Worm (Caenorhabditis elegans) whole organism, L1 larva: ENCODE measurements around the gene pwp-1.

Experiments used
- C04F5.9 ChIP-seq: sonication (generic microtip); optimal IDR thresholded peaks from 2 replicates; lab custom pipeline; 2016; ENCODE audit warnings: missing genetic modification characterization, missing compliant biosample characterization
- C16A3.4 ChIP-seq: fragments of 150-350 bp; optimal IDR thresholded peaks from 2 replicates; lab custom pipeline; 2014; ENCODE audit warnings: missing biosample characterization, missing genetic modification characterization
- C34B4.2 ChIP-seq: sonication (generic microtip); optimal IDR thresholded peaks from 2 replicates; lab custom pipeline; 2017; ENCODE audit warnings: mild to moderate bottlenecking, missing genetic modification characterization, missing compliant biosample characterization
- F16B12.6 ChIP-seq: fragments of 150-350 bp; optimal IDR thresholded peaks from 2 replicates; lab custom pipeline; 2014; ENCODE audit warnings: missing biosample characterization, missing genetic modification characterization
- Y116A8C.19 ChIP-seq: sonication (generic microtip); optimal IDR thresholded peaks from 2 replicates; lab custom pipeline; 2016; ENCODE audit warnings: missing compliant biosample characterization, missing genetic modification characterization, borderline replicate concordance
- aly-2 ChIP-seq: fragments of 150-350 bp; optimal IDR thresholded peaks from 2 replicates; lab custom pipeline; 2014; ENCODE audit warnings: missing biosample characterization, missing genetic modification characterization
- ceh-8 ChIP-seq: fragments of 200-800 bp; sonication (Bioruptor generic); optimal IDR thresholded peaks from 2 replicates; lab custom pipeline; 2018; ENCODE audit warnings: mild to moderate bottlenecking, missing genetic modification characterization, moderate library complexity, missing compliant biosample characterization
- efl-1 ChIP-seq, 4 experiments: fragments of 150-350 bp; optimal IDR thresholded peaks in 3 of 4; peaks in 1 of 4; 1 replicate in 1 of 4; 2 replicates in 3 of 4; lab custom pipeline; 2014; ENCODE audit warnings: missing biosample characterization in 2 of 4, missing genetic modification characterization in 2 of 4, missing genetic modification reagents in 2 of 4
- efl-3 ChIP-seq: fragments of 200-800 bp; sonication (Bioruptor generic); optimal IDR thresholded peaks from 2 replicates; lab custom pipeline; 2018; ENCODE audit warnings: mild to moderate bottlenecking, missing genetic modification characterization, missing compliant biosample characterization
- egl-13 ChIP-seq: sonication (generic microtip); optimal IDR thresholded peaks from 2 replicates; lab custom pipeline; 2016; ENCODE audit warnings: missing genotype, missing genetic modification reagents, missing genetic modification characterization, missing compliant biosample characterization
- elt-3 ChIP-seq, 6 experiments: fragments of 150-350 bp in 1 of 6; sonication (generic microtip); optimal IDR thresholded peaks; 2 replicates each; lab custom pipeline; 2017 to 2018; ENCODE audit warnings: missing biosample characterization in 6 of 6, missing genetic modification characterization in 6 of 6, inconsistent platforms in 1 of 6
- fkh-10 ChIP-seq: sonication (generic microtip); optimal IDR thresholded peaks from 2 replicates; lab custom pipeline; 2017; ENCODE audit warnings: missing biosample characterization, missing genetic modification reagents, missing genetic modification characterization
- fkh-4 ChIP-seq: sonication (generic microtip); optimal IDR thresholded peaks from 2 replicates; lab custom pipeline; 2016; ENCODE audit warnings: missing compliant biosample characterization, missing genetic modification characterization, borderline replicate concordance
- fkh-8 ChIP-seq: sonication (generic microtip); optimal IDR thresholded peaks from 2 replicates; lab custom pipeline; 2016; ENCODE audit warnings: mild to moderate bottlenecking, missing genetic modification characterization, missing compliant biosample characterization
- hlh-17 ChIP-seq: fragments of 200-800 bp; sonication (Bioruptor generic); optimal IDR thresholded peaks from 2 replicates; lab custom pipeline; 2018; ENCODE audit warnings: missing genetic modification characterization, mild to moderate bottlenecking, missing compliant biosample characterization, moderate library complexity, borderline replicate concordance
- hlh-4 ChIP-seq: sonication (generic microtip); optimal IDR thresholded peaks from 2 replicates; lab custom pipeline; 2016; ENCODE audit warnings: mild to moderate bottlenecking, missing genetic modification characterization, missing compliant biosample characterization
- irx-1 ChIP-seq: sonication (generic microtip); optimal IDR thresholded peaks from 2 replicates; lab custom pipeline; 2016; ENCODE audit warnings: missing genetic modification characterization, missing compliant biosample characterization
- lin-14 ChIP-seq: fragments of 200-800 bp; sonication (Bioruptor generic); optimal IDR thresholded peaks from 2 replicates; lab custom pipeline; 2018; ENCODE audit warnings: mild to moderate bottlenecking, missing genetic modification characterization, moderate library complexity, missing compliant biosample characterization
- lin-15B ChIP-seq: fragments of 150-350 bp; sonication (generic microtip); optimal IDR thresholded peaks from 3 replicates; lab custom pipeline; 2014; ENCODE audit warnings: missing biosample characterization, missing genetic modification characterization
- lin-35 ChIP-seq, 2 experiments: fragments of 150-350 bp; optimal IDR thresholded peaks; 2 replicates each; lab custom pipeline; 2014; ENCODE audit warnings: missing biosample characterization in 2 of 2, missing genetic modification characterization in 2 of 2, missing genetic modification reagents in 2 of 2
- lin-39 ChIP-seq: fragments of 150-350 bp; optimal IDR thresholded peaks from 2 replicates; lab custom pipeline; 2014; ENCODE audit warnings: missing biosample characterization, missing genetic modification reagents, missing genetic modification characterization
- lsy-2 ChIP-seq, 2 experiments: fragments of 150-350 bp; optimal IDR thresholded peaks; 2 replicates each; lab custom pipeline; 2014; ENCODE audit warnings: missing biosample characterization in 2 of 2, missing genetic modification characterization in 2 of 2
- nhr-237 ChIP-seq: fragments of 150-350 bp; optimal IDR thresholded peaks from 2 replicates; lab custom pipeline; 2014; ENCODE audit warnings: missing biosample characterization, missing genetic modification characterization
- nhr-47 ChIP-seq: sonication (generic microtip); optimal IDR thresholded peaks from 2 replicates; lab custom pipeline; 2016; ENCODE audit warnings: mild to moderate bottlenecking, missing genetic modification characterization, moderate library complexity, missing compliant biosample characterization
- nhr-71 ChIP-seq: sonication (generic microtip); optimal IDR thresholded peaks from 2 replicates; lab custom pipeline; 2016; ENCODE audit warnings: mild to moderate bottlenecking, missing genetic modification characterization, moderate library complexity, missing compliant biosample characterization
- nhr-84 ChIP-seq: sonication (generic microtip); optimal IDR thresholded peaks from 2 replicates; lab custom pipeline; 2017; ENCODE audit warnings: missing biosample characterization, missing genetic modification characterization
- nhr-90 ChIP-seq: sonication (generic microtip); optimal IDR thresholded peaks from 2 replicates; lab custom pipeline; 2016; ENCODE audit warnings: mild to moderate bottlenecking, missing genetic modification characterization, missing compliant biosample characterization; ENCODE audit not compliant: poor library complexity
- pag-3 ChIP-seq: sonication (generic microtip); optimal IDR thresholded peaks from 2 replicates; lab custom pipeline; 2017; ENCODE audit warnings: missing genetic modification characterization, mild to moderate bottlenecking, missing compliant biosample characterization, antibody characterized with exemption, borderline replicate concordance; ENCODE audit not compliant: insufficient read depth
- pax-3 ChIP-seq: fragments of 200-800 bp; sonication (Bioruptor generic); optimal IDR thresholded peaks from 2 replicates; lab custom pipeline; 2018; ENCODE audit warnings: mild to moderate bottlenecking, missing genetic modification characterization, moderate library complexity, missing compliant biosample characterization
- skn-1 ChIP-seq: fragments of 150-350 bp; optimal IDR thresholded peaks from 2 replicates; lab custom pipeline; 2014; ENCODE audit warnings: missing biosample characterization, missing genetic modification characterization
- snu-23 ChIP-seq: sonication (generic microtip); optimal IDR thresholded peaks from 2 replicates; lab custom pipeline; 2016; ENCODE audit warnings: missing genetic modification characterization, missing compliant biosample characterization
- swsn-7 ChIP-seq: sonication (generic microtip); optimal IDR thresholded peaks from 2 replicates; lab custom pipeline; 2016; ENCODE audit warnings: missing genetic modification characterization, missing compliant biosample characterization
- tlp-1 ChIP-seq: fragments of 150-350 bp; optimal IDR thresholded peaks from 2 replicates; lab custom pipeline; 2014; ENCODE audit warnings: missing biosample characterization, missing genetic modification characterization
- unc-30 ChIP-seq: sonication (generic microtip); optimal IDR thresholded peaks from 2 replicates; lab custom pipeline; 2017; ENCODE audit warnings: missing biosample characterization, missing genetic modification characterization
- zag-1 ChIP-seq: fragments of 150-350 bp; optimal IDR thresholded peaks from 2 replicates; lab custom pipeline; 2014; ENCODE audit warnings: missing biosample characterization, missing genetic modification characterization
- zip-4 ChIP-seq: fragments of 200-800 bp; sonication (Bioruptor generic); optimal IDR thresholded peaks from 2 replicates; lab custom pipeline; 2018; ENCODE audit warnings: mild to moderate bottlenecking, missing genetic modification characterization, moderate library complexity, missing compliant biosample characterization
- ztf-11 ChIP-seq, 2 experiments: sonication (generic microtip); optimal IDR thresholded peaks; 2 replicates each; lab custom pipeline; 2016 to 2017; ENCODE audit warnings: missing genetic modification characterization in 2 of 2, missing biosample characterization in 1 of 2, missing compliant biosample characterization in 1 of 2

Gene pwp-1

ce11 chrIV:13240078-13240841 lies 3.9 kb upstream of the pwp-1 start, which contains the start of gene rpl-12 (continued):
- no peak for TF ChIP-seq hlh-4 (tag; lab: Kevin White, UChicago)
- peak; percentile 100 for TF ChIP-seq lin-15B
- TF ChIP-seq C34B4.2 (tag; lab: Kevin White, UChicago), result peak; percentile 82
- TF ChIP-seq ceh-8 (GFP tag; lab: Kevin White, UChicago), result peak; percentile 98
- no peak for TF ChIP-seq hlh-17 (GFP tag; lab: Kevin White, UChicago)
- peak; percentile 99 for TF ChIP-seq irx-1
- peak; percentile 100 for TF ChIP-seq snu-23 (GFP tag; lab: Kevin White, UChicago)
- TF ChIP-seq C04F5.9 (tag; lab: Kevin White, UChicago), result peak; percentile 97
- TF ChIP-seq lin-14 (GFP tag; lab: Kevin White, UChicago), result peak; percentile 99
- TF ChIP-seq efl-3 (GFP tag; lab: Kevin White, UChicago), result peak; percentile 58
- TF ChIP-seq nhr-237 (tag; lab: Kevin White, UChicago), result peak; percentile 96
- TF ChIP-seq lin-39 (tag; lab: Kevin White, UChicago), result peak; percentile 99
- peak; percentile 79 for TF ChIP-seq F16B12.6 (tag; lab: Kevin White, UChicago)
- peak; percentile 98 to 99 for TF ChIP-seq lin-35 (GFP tag; optimal IDR thresholded peaks at IDR 0.05; lab: Kevin White, UChicago)
- TF ChIP-seq nhr-71, result peak; percentile 100
- peak; percentile 67 for TF ChIP-seq nhr-84
- TF ChIP-seq unc-30 (tag; lab: Kevin White, UChicago), result no peak
- peak; percentile 100 for TF ChIP-seq fkh-8 (tag; lab: Kevin White, UChicago)
- peak in 1 of 2 experiments; percentile 96 for TF ChIP-seq ztf-11 (tag; optimal IDR thresholded peaks at IDR 0.05; lab: Kevin White, UChicago)
- TF ChIP-seq Y116A8C.19, result peak; percentile 25
- peak; percentile 99 for TF ChIP-seq C16A3.4
- TF ChIP-seq fkh-10, result peak; percentile 99
- TF ChIP-seq tlp-1, result no peak
- TF ChIP-seq nhr-90 (tag; lab: Kevin White, UChicago), result peak; percentile 99
- TF ChIP-seq pag-3 (tag; lab: Kevin White, UChicago), result no peak
- TF ChIP-seq nhr-47 (tag; lab: Kevin White, UChicago), result peak; percentile 99
- TF ChIP-seq skn-1 (tag; lab: Kevin White, UChicago), result peak; percentile 96
- TF ChIP-seq elt-3 (tag; optimal IDR thresholded peaks at IDR 0.05; lab: Kevin White, UChicago), result peak; percentile 86 to 99 (median 98)
- peak; percentile 98 for TF ChIP-seq pax-3 (tag; lab: Kevin White, UChicago)
- TF ChIP-seq fkh-4 (tag; lab: Kevin White, UChicago), result peak; percentile 95
- peak; percentile 93 for TF ChIP-seq aly-2 (tag; lab: Kevin White, UChicago)
- TF ChIP-seq efl-1 (optimal IDR thresholded peaks at IDR 0.05; lab: Kevin White, UChicago), result peak; percentile 98
- peak; percentile 93 to 100 for TF ChIP-seq efl-1 (GFP tag; optimal IDR thresholded peaks at IDR 0.05 in 1 of 2; lab: Kevin White, UChicago)
- peak; percentile 99 for TF ChIP-seq swsn-7 (tag; lab: Kevin White, UChicago)
- peak; percentile 98 for TF ChIP-seq lsy-2 (tag; optimal IDR thresholded peaks at IDR 0.05; lab: Kevin White, UChicago)
- peak; percentile 95 for TF ChIP-seq zip-4 (GFP tag; lab: Kevin White, UChicago)
- peak; percentile 97 for TF ChIP-seq egl-13
- TF ChIP-seq zag-1 (tag; lab: Kevin White, UChicago), result peak; percentile 94
